Worm (Caenorhabditis elegans) whole organism, L3 larva: ENCODE results near the gene sri-30.

ENCODE experiments used
- R02D3.7 ChIP-seq: fragments of 150-350 bp; optimal IDR thresholded peaks from 2 replicates; lab custom pipeline; 2014; ENCODE audit warnings: missing biosample characterization, missing genetic modification characterization
- ZK546.5 ChIP-seq: sonication (generic microtip); optimal IDR thresholded peaks from 2 replicates; lab custom pipeline; 2017; ENCODE audit warnings: missing biosample characterization, missing genetic modification characterization
- aly-2 ChIP-seq: fragments of 150-350 bp; optimal IDR thresholded peaks from 2 replicates; lab custom pipeline; 2014; ENCODE audit warnings: missing biosample characterization, missing genetic modification characterization
- ama-1 ChIP-seq: fragments of 150-350 bp; optimal IDR thresholded peaks from 2 replicates; lab custom pipeline; 2018
- ceh-16 ChIP-seq: sonication (generic microtip); optimal IDR thresholded peaks from 2 replicates; lab custom pipeline; 2017; ENCODE audit warnings: missing biosample characterization, missing genetic modification characterization
- ceh-28 ChIP-seq: fragments of 150-350 bp; optimal IDR thresholded peaks from 2 replicates; lab custom pipeline; 2014; ENCODE audit warnings: missing biosample characterization, missing genetic modification reagents, missing genetic modification characterization
- ceh-82 ChIP-seq: fragments of 150-350 bp; optimal IDR thresholded peaks from 2 replicates; lab custom pipeline; 2014; ENCODE audit warnings: missing biosample characterization, missing genetic modification characterization
- ceh-9 ChIP-seq: sonication (generic microtip); optimal IDR thresholded peaks from 2 replicates; lab custom pipeline; 2018; ENCODE audit warnings: missing biosample characterization, missing genetic modification characterization
- daf-12 ChIP-seq: fragments of 150-350 bp; optimal IDR thresholded peaks from 2 replicates; lab custom pipeline; 2014; ENCODE audit warnings: missing biosample characterization, missing genetic modification reagents, missing genetic modification characterization
- egl-27 ChIP-seq: sonication (generic microtip); optimal IDR thresholded peaks from 4 replicates; lab custom pipeline; 2017; ENCODE audit warnings: missing biosample characterization, missing genetic modification reagents, missing genetic modification characterization
- egl-5 ChIP-seq: fragments of 150-350 bp; optimal IDR thresholded peaks from 2 replicates; lab custom pipeline; 2017; ENCODE audit warnings: missing biosample characterization, missing genetic modification reagents, missing genetic modification characterization, inconsistent platforms
- elt-1 ChIP-seq: fragments of 150-350 bp; optimal IDR thresholded peaks from 2 replicates; lab custom pipeline; 2014; ENCODE audit warnings: missing biosample characterization, missing genetic modification characterization
- elt-2 ChIP-seq: sonication (generic microtip); optimal IDR thresholded peaks from 2 replicates; lab custom pipeline; 2016; ENCODE audit warnings: missing genetic modification reagents, mild to moderate bottlenecking, missing genetic modification characterization, missing compliant biosample characterization
- elt-3 ChIP-seq, 3 experiments: fragments of 150-350 bp in 1 of 3; sonication (generic microtip) in 2 of 3; optimal IDR thresholded peaks; 2 replicates in 2 of 3; 4 replicates in 1 of 3; lab custom pipeline; 2014 to 2017; ENCODE audit warnings: missing biosample characterization in 3 of 3, missing genetic modification characterization in 3 of 3
- eor-1 ChIP-seq, 2 experiments: fragments of 150-350 bp; optimal IDR thresholded peaks; 2 replicates each; lab custom pipeline; 2014 to 2018; ENCODE audit warnings: missing biosample characterization in 2 of 2, missing genetic modification characterization in 2 of 2
- fkh-10 ChIP-seq: sonication (generic microtip); optimal IDR thresholded peaks from 2 replicates; lab custom pipeline; 2017; ENCODE audit warnings: missing biosample characterization, missing genetic modification reagents, missing genetic modification characterization
- fkh-2 ChIP-seq: fragments of 150-350 bp; optimal IDR thresholded peaks from 2 replicates; lab custom pipeline; 2014; ENCODE audit warnings: missing biosample characterization, missing genetic modification reagents, missing genetic modification characterization
- fos-1 ChIP-seq: fragments of 150-350 bp; optimal IDR thresholded peaks from 2 replicates; lab custom pipeline; 2014; ENCODE audit warnings: missing biosample characterization, missing genetic modification characterization
- hmg-11 ChIP-seq: sonication (generic microtip); optimal IDR thresholded peaks from 2 replicates; lab custom pipeline; 2016; ENCODE audit warnings: missing genetic modification characterization, missing compliant biosample characterization
- jun-1 ChIP-seq: fragments of 150-350 bp; optimal IDR thresholded peaks from 2 replicates; lab custom pipeline; 2014; ENCODE audit warnings: missing biosample characterization, missing genetic modification reagents, missing genetic modification characterization
- lin-15B ChIP-seq: fragments of 150-350 bp; optimal IDR thresholded peaks from 2 replicates; lab custom pipeline; 2014; ENCODE audit warnings: missing biosample characterization, missing genetic modification characterization
- lin-39 ChIP-seq: fragments of 150-350 bp; optimal IDR thresholded peaks from 2 replicates; lab custom pipeline; 2018; ENCODE audit warnings: missing biosample characterization, missing genetic modification reagents, missing genetic modification characterization
- lsy-12 ChIP-seq: sonication (generic microtip); optimal IDR thresholded peaks from 2 replicates; lab custom pipeline; 2016; ENCODE audit warnings: mild to moderate bottlenecking, missing genetic modification characterization, missing compliant biosample characterization
- nfya-1 ChIP-seq: sonication (generic microtip); optimal IDR thresholded peaks from 2 replicates; lab custom pipeline; 2017; ENCODE audit warnings: missing genetic modification characterization, mild to moderate bottlenecking, missing compliant biosample characterization, antibody characterized with exemption, moderate library complexity; ENCODE audit not compliant: insufficient read depth
- nhr-12 ChIP-seq: fragments of 150-350 bp; optimal IDR thresholded peaks from 2 replicates; lab custom pipeline; 2014; ENCODE audit warnings: missing biosample characterization, missing genetic modification characterization
- nhr-23 ChIP-seq: fragments of 150-350 bp; optimal IDR thresholded peaks from 2 replicates; lab custom pipeline; 2014; ENCODE audit warnings: missing biosample characterization, missing genetic modification reagents, missing genetic modification characterization
- nhr-237 ChIP-seq: fragments of 150-350 bp; optimal IDR thresholded peaks from 2 replicates; lab custom pipeline; 2014; ENCODE audit warnings: missing biosample characterization, missing genetic modification characterization
- nhr-25 ChIP-seq: sonication (generic microtip); optimal IDR thresholded peaks from 2 replicates; lab custom pipeline; 2017; ENCODE audit warnings: missing biosample characterization, missing genetic modification characterization
- nhr-28 ChIP-seq: fragments of 150-350 bp; optimal IDR thresholded peaks from 2 replicates; lab custom pipeline; 2014; ENCODE audit warnings: missing biosample characterization, missing genetic modification characterization
- nhr-43 ChIP-seq: sonication (generic microtip); optimal IDR thresholded peaks from 2 replicates; lab custom pipeline; 2016; ENCODE audit warnings: mild to moderate bottlenecking, missing genetic modification characterization, missing compliant biosample characterization; ENCODE audit not compliant: poor library complexity, severe bottlenecking
- nhr-67 ChIP-seq: fragments of 150-350 bp; optimal IDR thresholded peaks from 2 replicates; lab custom pipeline; 2014; ENCODE audit warnings: missing biosample characterization, missing genetic modification characterization
- nhr-76 ChIP-seq: fragments of 150-350 bp; sonication (generic microtip); optimal IDR thresholded peaks from 5 replicates; lab custom pipeline; 2014; ENCODE audit warnings: missing biosample characterization, missing genetic modification characterization
- nhr-77 ChIP-seq: fragments of 150-350 bp; optimal IDR thresholded peaks from 2 replicates; lab custom pipeline; 2014; ENCODE audit warnings: missing biosample characterization, missing genetic modification characterization
- pha-4 ChIP-seq: fragments of 150-350 bp; optimal IDR thresholded peaks from 2 replicates; lab custom pipeline; 2014; ENCODE audit warnings: missing biosample characterization, missing genetic modification reagents, missing genetic modification characterization
- pqm-1 ChIP-seq: fragments of 150-350 bp; optimal IDR thresholded peaks from 2 replicates; lab custom pipeline; 2017; ENCODE audit warnings: missing biosample characterization, missing genetic modification characterization, inconsistent platforms
- skn-1 ChIP-seq: fragments of 150-350 bp; optimal IDR thresholded peaks from 2 replicates; lab custom pipeline; 2014; ENCODE audit warnings: missing biosample characterization, missing genetic modification characterization
- snpc-4 ChIP-seq: fragments of 150-350 bp; optimal IDR thresholded peaks from 2 replicates; lab custom pipeline; 2014; ENCODE audit warnings: missing biosample characterization, missing genetic modification characterization
- tbx-2 ChIP-seq: sonication (generic microtip); optimal IDR thresholded peaks from 2 replicates; lab custom pipeline; 2016; ENCODE audit warnings: mild to moderate bottlenecking, missing genetic modification characterization, missing compliant biosample characterization
- unc-39 ChIP-seq: sonication (generic microtip); optimal IDR thresholded peaks from 4 replicates; lab custom pipeline; 2017; ENCODE audit warnings: missing biosample characterization, missing genetic modification characterization
- unc-62 ChIP-seq: fragments of 150-350 bp; sonication (generic microtip); optimal IDR thresholded peaks from 4 replicates; lab custom pipeline; 2014; ENCODE audit warnings: missing biosample characterization, missing genetic modification reagents, missing genetic modification characterization
- ztf-11 ChIP-seq: fragments of 150-350 bp; optimal IDR thresholded peaks from 2 replicates; lab custom pipeline; 2014; ENCODE audit warnings: missing biosample characterization, missing genetic modification characterization
- ztf-4 ChIP-seq: fragments of 150-350 bp; optimal IDR thresholded peaks from 2 replicates; lab custom pipeline; 2014; ENCODE audit warnings: missing biosample characterization, missing genetic modification characterization

sri-30 gene

DNA sequence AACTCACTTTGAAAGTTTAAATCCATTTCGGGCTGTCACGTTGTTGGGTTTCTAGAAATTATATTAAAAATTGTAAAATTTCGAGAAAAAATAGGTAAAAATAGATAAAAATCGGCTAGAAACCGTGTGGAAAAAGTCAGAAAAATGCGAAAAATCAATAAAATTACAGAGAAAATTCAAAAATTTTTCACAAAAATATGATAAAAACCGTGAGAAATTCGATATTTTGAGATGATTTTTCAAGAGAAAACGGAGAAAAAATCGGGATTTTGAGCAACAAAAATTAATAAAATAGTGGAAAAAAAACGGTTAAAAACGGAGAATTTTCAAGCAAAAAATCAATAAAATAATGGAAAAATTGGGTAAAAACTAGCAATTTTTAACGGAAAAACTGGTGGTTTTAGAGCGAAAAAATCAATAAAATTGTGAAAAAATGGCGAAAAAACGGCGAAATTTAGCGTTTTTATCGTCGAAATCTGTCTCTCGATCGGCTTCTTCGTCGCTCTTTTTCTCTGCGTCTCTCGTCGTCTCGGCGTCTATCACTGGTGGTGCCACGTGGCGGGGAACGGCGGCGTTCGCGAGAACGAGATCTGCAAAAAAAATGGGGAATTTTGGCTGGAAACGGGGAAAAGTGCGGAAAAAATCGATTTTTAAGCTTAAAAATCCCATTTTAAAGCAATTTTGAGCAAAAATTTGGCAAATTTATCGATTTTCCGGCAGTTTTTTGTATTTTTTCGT is 25.2 kb downstream of the sri-30 start, which contains the start of gene Y25C1A.7:
Gene Y25C1A.7 (minus strand): TSS at position 51 of the 738 bp plus-strand sequence.
- TF ChIP-seq ceh-28 (tag; lab: Kevin White, UChicago): peak; percentile 34
- no peak for TF ChIP-seq skn-1 (tag; lab: Kevin White, UChicago)

DNA sequence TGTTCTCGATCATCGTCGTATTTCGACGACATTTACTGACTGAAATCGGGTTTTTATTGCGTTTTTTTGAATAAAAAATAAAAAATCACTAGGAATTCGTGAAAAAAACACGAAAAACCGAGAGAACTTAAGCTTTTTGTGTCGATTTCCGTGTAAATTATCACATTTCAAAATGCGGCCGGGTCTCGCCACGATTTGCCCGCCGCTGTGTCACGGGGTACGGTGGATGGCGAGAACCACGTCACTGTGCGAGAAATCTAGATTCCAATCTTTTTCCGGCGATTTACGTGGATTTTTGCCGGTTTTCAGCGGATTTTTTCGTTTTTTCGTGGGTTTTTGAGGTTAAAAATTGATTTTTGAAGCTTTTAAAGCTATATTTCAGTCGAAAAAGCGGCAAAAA is 30.9 kb downstream of the sri-30 start, which contains the start of gene Y25C1A.8:
Gene Y25C1A.8 (minus strand): TSS at position 45 of the 400 bp plus-strand sequence.
- TF ChIP-seq lsy-12 (tag; lab: Kevin White, UChicago): peak; percentile 90
- no peak for TF ChIP-seq nhr-12 (tag; lab: Kevin White, UChicago)
- TF ChIP-seq ceh-28 (tag; lab: Kevin White, UChicago): peak; percentile 86
- TF ChIP-seq ceh-82 (tag; lab: Kevin White, UChicago): peak; percentile 89
- peak; percentile 83 for TF ChIP-seq skn-1 (tag; lab: Kevin White, UChicago)
- peak; percentile 87 for TF ChIP-seq tbx-2
- peak in 1 of 3 experiments; percentile 32 for TF ChIP-seq elt-3 (tag; optimal IDR thresholded peaks at IDR 0.05; lab: Kevin White, UChicago)
- TF ChIP-seq nhr-23: peak; percentile 89
- TF ChIP-seq nhr-237 (tag; lab: Kevin White, UChicago): no peak
- TF ChIP-seq unc-62 (GFP tag; lab: Kevin White, UChicago): no peak
- peak; percentile 35 for TF ChIP-seq daf-12 (tag; lab: Kevin White, UChicago)
- TF ChIP-seq aly-2: peak; percentile 82
- peak; percentile 62 for TF ChIP-seq fkh-10 (GFP tag; lab: Kevin White, UChicago)
- peak; percentile 91 for TF ChIP-seq hmg-11
- TF ChIP-seq ama-1 (lab: Kevin White, UChicago): peak; percentile 20
- no peak for TF ChIP-seq nhr-28
- peak; percentile 94 for TF ChIP-seq jun-1
- peak; percentile 75 for TF ChIP-seq elt-2 (tag; lab: Kevin White, UChicago)
- peak; percentile 76 for TF ChIP-seq lin-15B (tag; lab: Kevin White, UChicago)
- TF ChIP-seq snpc-4: peak; percentile 85
- peak; percentile 32 for TF ChIP-seq pqm-1 (tag; lab: Kevin White, UChicago)
- peak; percentile 80 for TF ChIP-seq nhr-25
- peak; percentile 23 for TF ChIP-seq fos-1 (tag; lab: Kevin White, UChicago)
- TF ChIP-seq nhr-67 (tag; lab: Kevin White, UChicago): no peak
- no peak for TF ChIP-seq ztf-11 (tag; lab: Kevin White, UChicago)
- peak; percentile 96 for TF ChIP-seq nfya-1 (tag; lab: Kevin White, UChicago)
- TF ChIP-seq lin-39 (tag; lab: Kevin White, UChicago): peak; percentile 89
- no peak for TF ChIP-seq eor-1 (tag; optimal IDR thresholded peaks at IDR 0.05; lab: Kevin White, UChicago)
- peak; percentile 41 for TF ChIP-seq nhr-77 (tag; lab: Kevin White, UChicago)
- peak; percentile 35 for TF ChIP-seq fkh-2
- TF ChIP-seq nhr-43: peak; percentile 95
- TF ChIP-seq pha-4 (tag; lab: Kevin White, UChicago): peak; percentile 88
- no peak for TF ChIP-seq ztf-4 (tag; lab: Kevin White, UChicago)
- TF ChIP-seq egl-5 (tag; lab: Kevin White, UChicago): peak; percentile 87
- TF ChIP-seq nhr-76 (tag; lab: Kevin White, UChicago): no peak
- TF ChIP-seq elt-1 (tag; lab: Kevin White, UChicago): peak; percentile 71
- TF ChIP-seq R02D3.7 (tag; lab: Kevin White, UChicago): peak; percentile 83
- TF ChIP-seq ZK546.5 (tag; lab: Kevin White, UChicago): peak; percentile 17
- TF ChIP-seq ceh-9 (tag; lab: Kevin White, UChicago): no peak
- no peak for TF ChIP-seq ceh-16 (tag; lab: Kevin White, UChicago)

DNA sequence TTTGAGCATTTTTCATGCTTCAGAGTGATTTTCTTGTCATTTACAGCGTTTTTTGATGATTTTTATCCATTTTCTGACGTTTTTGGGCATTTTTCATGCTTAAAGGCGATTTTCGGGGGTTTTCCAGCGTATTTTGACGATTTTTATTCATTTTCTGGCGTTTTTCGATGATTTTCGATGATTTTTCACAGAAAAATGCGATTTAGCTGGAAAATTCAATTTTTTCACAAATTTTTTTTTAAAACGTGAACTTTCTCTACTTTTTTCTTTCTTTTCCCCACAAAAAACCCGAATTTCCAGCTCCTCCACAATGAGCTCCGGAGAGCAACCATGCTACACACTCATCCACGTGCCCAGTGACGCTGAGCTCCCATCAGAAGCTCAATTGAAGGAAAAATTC is 32.5 kb downstream of the sri-30 start, which contains the start of gene copb-1:
Gene copb-1 (plus strand): TSS at position 301 of the 400 bp plus-strand sequence.
- TF ChIP-seq nhr-76 (tag; lab: Kevin White, UChicago) (no peak), unc-39 (no peak), snpc-4 (no peak), pha-4 (tag; lab: Kevin White, UChicago) (no peak), jun-1 (no peak), aly-2 (no peak), elt-3 (tag; optimal IDR thresholded peaks at IDR 0.05; lab: Kevin White, UChicago) (no peak), nhr-12 (tag; lab: Kevin White, UChicago) (no peak), pqm-1 (tag; lab: Kevin White, UChicago) (no peak), ztf-4 (tag; lab: Kevin White, UChicago) (no peak), nhr-28 (no peak), elt-1 (tag; lab: Kevin White, UChicago) (no peak), fkh-2 (no peak), lsy-12 (tag; lab: Kevin White, UChicago) (no peak), egl-27 (tag; lab: Kevin White, UChicago) (no peak), ceh-28 (tag; lab: Kevin White, UChicago) (no peak), eor-1 (tag; optimal IDR thresholded peaks at IDR 0.05; lab: Kevin White, UChicago) (no peak), ama-1 (lab: Kevin White, UChicago) (no peak), ZK546.5 (tag; lab: Kevin White, UChicago) (no peak), unc-62 (GFP tag; lab: Kevin White, UChicago) (no peak)
- TF ChIP-seq, all 47 proteins: peak for 0
